Fruit fly (Drosophila melanogaster) whole organism, adult: ENCODE results near the gene siz.

Source experiments
- CG11617 ChIP-seq: fragments of 200-800 bp; sonication (Bioruptor generic); optimal IDR thresholded peaks from 2 replicates; lab custom pipeline; 2017; ENCODE audit warnings: mild to moderate bottlenecking, missing biosample characterization, missing genetic modification reagents, missing genetic modification characterization
- CG12768 ChIP-seq: fragments of 200-800 bp; sonication (Bioruptor generic); optimal IDR thresholded peaks from 2 replicates; lab custom pipeline; 2017; ENCODE audit warnings: missing biosample characterization, missing genetic modification characterization, mild to moderate bottlenecking, moderate library complexity, missing genetic modification reagents
- CG1620 ChIP-seq: fragments of 200-800 bp; sonication (Bioruptor generic); optimal IDR thresholded peaks from 2 replicates; lab custom pipeline; 2016; ENCODE audit warnings: missing biosample characterization, missing genetic modification characterization
- CG7101 ChIP-seq: fragments of 200-800 bp; sonication (Bioruptor generic); optimal IDR thresholded peaks from 2 replicates; lab custom pipeline; 2018; ENCODE audit warnings: missing biosample characterization, mild to moderate bottlenecking, missing genetic modification characterization, moderate library complexity
- Clk ChIP-seq: fragments of 200-800 bp; sonication (Bioruptor generic); optimal IDR thresholded peaks from 2 replicates; lab custom pipeline; 2017; ENCODE audit warnings: missing biosample characterization, missing genetic modification characterization
- Mnt ChIP-seq: fragments of 200-800 bp; sonication (Bioruptor generic); optimal IDR thresholded peaks from 2 replicates; lab custom pipeline; 2016; ENCODE audit warnings: missing biosample characterization, mild to moderate bottlenecking, missing genetic modification characterization
- bab1 ChIP-seq: fragments of 200-800 bp; sonication (Bioruptor generic); optimal IDR thresholded peaks from 3 replicates; lab custom pipeline; 2019; ENCODE audit warnings: missing biosample characterization, mild to moderate bottlenecking, missing genetic modification characterization, moderate library complexity
- cnc ChIP-seq, 2 experiments: fragments of >200 bp; optimal IDR thresholded peaks; 2 replicates each; lab custom pipeline; 2017
- kay ChIP-seq: fragments of 200-800 bp; sonication (Bioruptor generic); peaks from one replicate; lab custom pipeline; 2016; ENCODE audit warnings: missing biosample characterization, missing genetic modification characterization, borderline replicate concordance
- ovo ChIP-seq: fragments of 200-800 bp; sonication (Bioruptor generic); optimal IDR thresholded peaks from 2 replicates; lab custom pipeline; 2016; ENCODE audit warnings: missing biosample characterization, missing genetic modification characterization
- pad ChIP-seq: fragments of 200-800 bp; sonication (Bioruptor generic); optimal IDR thresholded peaks from 3 replicates; lab custom pipeline; 2017; ENCODE audit warnings: missing biosample characterization, missing genetic modification characterization, mild to moderate bottlenecking, moderate library complexity, missing genetic modification reagents
- tj ChIP-seq: fragments of 200-800 bp; sonication (Bioruptor generic); optimal IDR thresholded peaks from 3 replicates; lab custom pipeline; 2017; ENCODE audit warnings: missing biosample characterization, mild to moderate bottlenecking, missing genetic modification characterization, moderate library complexity
- toe ChIP-seq: fragments of 200-800 bp; sonication (Bioruptor generic); optimal IDR thresholded peaks from 2 replicates; lab custom pipeline; 2016; ENCODE audit warnings: missing biosample characterization, missing genetic modification characterization

dm6 chr3L:21122522-21122923 lies 88.2 kb downstream of the siz start:
- TF ChIP-seq ovo (GFP tag; lab: Kevin White, UChicago), result no peak
- TF ChIP-seq Mnt (GFP tag; lab: Kevin White, UChicago), result no peak
- no peak for TF ChIP-seq pad (GFP tag; lab: Kevin White, UChicago)
- no peak for TF ChIP-seq cnc (optimal IDR thresholded peaks at IDR 0.05; lab: Kevin White, UChicago)
- TF ChIP-seq CG7101 (tag; lab: Kevin White, UChicago), result no peak
- no peak for TF ChIP-seq CG12768 (GFP tag; lab: Kevin White, UChicago)
- TF ChIP-seq tj, result no peak
- no peak for TF ChIP-seq bab1 (GFP tag; lab: Kevin White, UChicago)
- no peak for TF ChIP-seq kay
- no peak for TF ChIP-seq CG11617 (GFP tag; lab: Kevin White, UChicago)
- TF ChIP-seq CG1620 (GFP tag; lab: Kevin White, UChicago), result no peak
- no peak for TF ChIP-seq Clk
- no peak for TF ChIP-seq toe (GFP tag; lab: Kevin White, UChicago)
